Worm (Caenorhabditis elegans) whole organism, L4 larva: ENCODE data around the gene C49A9.10.

Experiments used
- dpl-1 ChIP-seq: fragments of 150-350 bp; optimal IDR thresholded peaks from 2 replicates; lab custom pipeline; 2014; ENCODE audit warnings: missing biosample characterization, missing genetic modification reagents, missing genetic modification characterization
- fkh-10 ChIP-seq: fragments of 150-350 bp; optimal IDR thresholded peaks from 2 replicates; lab custom pipeline; 2014; ENCODE audit warnings: missing biosample characterization, missing genetic modification reagents, missing genetic modification characterization
- unc-130 ChIP-seq: sonication (generic microtip); optimal IDR thresholded peaks from 2 replicates; lab custom pipeline; 2016; ENCODE audit warnings: missing genetic modification reagents, missing genetic modification characterization, missing compliant biosample characterization

ce11 chrIV:6248486-6248885 lies 42.3 kb upstream of the C49A9.10 start, which contains the start of gene acox-3:
- TF ChIP-seq dpl-1 (GFP tag; lab: Kevin White, UChicago) (no peak), fkh-10 (GFP tag; lab: Kevin White, UChicago) (no peak), unc-130 (GFP tag; lab: Kevin White, UChicago) (no peak)
